Fruit fly (Drosophila melanogaster) whole organism, embryonic: ENCODE results near the gene Tango2.

ENCODE experiments used
- Ets97D ChIP-seq: fragments of 200-800 bp; sonication (Bioruptor generic); optimal IDR thresholded peaks from 3 replicates; lab custom pipeline; 2016; ENCODE audit warnings: missing biosample characterization, missing genetic modification characterization
- kni ChIP-seq: fragments of 200-800 bp; sonication (Bioruptor generic); optimal IDR thresholded peaks from 3 replicates; lab custom pipeline; 2017; ENCODE audit warnings: mild to moderate bottlenecking, missing biosample characterization, missing genetic modification reagents, missing genetic modification characterization

dm6 chrX:13593667-13594066 is 23.1 kb upstream of the Tango2 start:
- TF ChIP-seq Ets97D = no peak
- no peak for TF ChIP-seq kni (GFP tag; lab: Kevin White, UChicago)
